Worm (Caenorhabditis elegans) whole organism, L4 larva: Measurements from ENCODE around the gene F20B6.10.

ENCODE experiments used
- D1046.2 ChIP-seq: fragments of 200-800 bp; sonication (Bioruptor generic); IDR thresholded peaks from 2 replicates; pipeline ENCODE4 v1.3.6; 2022; ENCODE audit warnings: missing genetic modification characterization, missing compliant biosample characterization
- F26F4.8 ChIP-seq: fragments of 200-800 bp; sonication (Bioruptor generic); conservative IDR thresholded peaks from 2 replicates; pipeline ENCODE4 v1.3.6; 2022; ENCODE audit warnings: missing genetic modification characterization, missing compliant biosample characterization
- F49E8.2 ChIP-seq: sonication (generic microtip); optimal IDR thresholded peaks from 2 replicates; lab custom pipeline; 2016; ENCODE audit warnings: missing compliant biosample characterization, mild to moderate bottlenecking, missing genetic modification characterization, borderline replicate concordance
- T20F7.1 ChIP-seq: fragments of 200-800 bp; sonication (Bioruptor generic); optimal IDR thresholded peaks from 2 replicates; lab custom pipeline; 2018; ENCODE audit warnings: mild to moderate bottlenecking, missing genetic modification characterization, missing compliant biosample characterization
- Y105C5A.15 ChIP-seq: fragments of 200-800 bp; sonication (Bioruptor generic); IDR thresholded peaks from 2 replicates; pipeline ENCODE4 v1.3.6; 2022; ENCODE audit warnings: missing genetic modification characterization, missing compliant biosample characterization
- Y5F2A.4 ChIP-seq: fragments of 200-800 bp; sonication (Bioruptor generic); optimal IDR thresholded peaks from 2 replicates; lab custom pipeline; 2018; ENCODE audit warnings: mild to moderate bottlenecking, missing genetic modification characterization, missing compliant biosample characterization
- ZK546.5 ChIP-seq, 2 experiments: sonication (generic microtip); optimal IDR thresholded peaks; 2 replicates each; lab custom pipeline; 2017; ENCODE audit warnings: missing biosample characterization in 2 of 2, missing genetic modification characterization in 2 of 2
- aha-1 ChIP-seq: fragments of 150-350 bp; peaks from one replicate; lab custom pipeline; 2014; ENCODE audit warnings: missing biosample characterization, missing genetic modification characterization
- aly-2 ChIP-seq: sonication (generic microtip); optimal IDR thresholded peaks from 2 replicates; lab custom pipeline; 2018; ENCODE audit warnings: missing biosample characterization, missing genetic modification characterization
- arid-1 ChIP-seq: fragments of 200-800 bp; sonication (Bioruptor generic); conservative IDR thresholded peaks from 2 replicates; pipeline ENCODE4 v1.3.6; 2022; ENCODE audit warnings: missing genetic modification reagents, missing genetic modification characterization, missing compliant biosample characterization
- attf-4 ChIP-seq: sonication (generic microtip); optimal IDR thresholded peaks from 3 replicates; lab custom pipeline; 2017; ENCODE audit warnings: missing biosample characterization, missing genetic modification characterization
- ceh-20 ChIP-seq: fragments of 200-800 bp; sonication (Bioruptor generic); IDR thresholded peaks from 2 replicates; pipeline ENCODE4 v1.3.6; 2022; ENCODE audit warnings: missing genetic modification reagents, missing genetic modification characterization, missing compliant biosample characterization
- ceh-28 ChIP-seq: fragments of 150-350 bp; optimal IDR thresholded peaks from 2 replicates; lab custom pipeline; 2014; ENCODE audit warnings: missing biosample characterization, missing genetic modification reagents, missing genetic modification characterization
- ceh-62 ChIP-seq: sonication (generic microtip); optimal IDR thresholded peaks from 2 replicates; lab custom pipeline; 2017; ENCODE audit warnings: missing biosample characterization, missing genetic modification characterization
- ceh-82 ChIP-seq: sonication (generic microtip); optimal IDR thresholded peaks from 2 replicates; lab custom pipeline; 2017; ENCODE audit warnings: missing biosample characterization, missing genetic modification characterization
- ces-1 ChIP-seq: fragments of 150-350 bp; sonication (generic microtip); optimal IDR thresholded peaks from 4 replicates; lab custom pipeline; 2014; ENCODE audit warnings: missing biosample characterization, missing genetic modification reagents, missing genetic modification characterization
- ctbp-1 ChIP-seq: fragments of 200-800 bp; sonication (Bioruptor generic); IDR thresholded peaks from 2 replicates; pipeline ENCODE4 v1.3.6; 2022; ENCODE audit warnings: missing genetic modification reagents, missing genetic modification characterization, missing compliant biosample characterization
- daf-16 ChIP-seq, 3 experiments: sonication (generic microtip); optimal IDR thresholded peaks; 2 replicates each; lab custom pipeline; 2016 to 2017; ENCODE audit warnings: missing genetic modification characterization in 3 of 3, missing genetic modification reagents in 3 of 3, mild to moderate bottlenecking in 2 of 3, missing compliant biosample characterization in 2 of 3, missing biosample characterization in 1 of 3, moderate library complexity in 1 of 3
- daf-8 ChIP-seq: fragments of 200-800 bp; sonication (Bioruptor generic); IDR thresholded peaks from 2 replicates; pipeline ENCODE4 v1.3.6; 2022; ENCODE audit warnings: missing genetic modification characterization, missing compliant biosample characterization
- dmd-6 ChIP-seq: fragments of 200-800 bp; sonication (Bioruptor generic); IDR thresholded peaks from 2 replicates; pipeline ENCODE4 v1.3.6; 2022; ENCODE audit warnings: missing genetic modification reagents, missing genetic modification characterization, missing compliant biosample characterization
- dmd-8 ChIP-seq: fragments of 200-800 bp; sonication (Bioruptor generic); IDR thresholded peaks from 2 replicates; pipeline ENCODE4 v1.3.6; 2022; ENCODE audit warnings: missing genetic modification characterization, missing compliant biosample characterization
- dmd-9 ChIP-seq: fragments of 200-800 bp; sonication (Bioruptor generic); IDR thresholded peaks from 2 replicates; pipeline ENCODE4 v1.3.6; 2022; ENCODE audit warnings: missing genetic modification reagents, missing genetic modification characterization, missing compliant biosample characterization
- duxl-1 ChIP-seq: sonication (generic microtip); optimal IDR thresholded peaks from 2 replicates; lab custom pipeline; 2016; ENCODE audit warnings: mild to moderate bottlenecking, missing genetic modification characterization, moderate library complexity, missing compliant biosample characterization; ENCODE audit not compliant: poor library complexity
- dve-1 ChIP-seq: sonication (generic microtip); optimal IDR thresholded peaks from 2 replicates; lab custom pipeline; 2017; ENCODE audit warnings: antibody characterized with exemption, mild to moderate bottlenecking, missing genetic modification characterization, missing compliant biosample characterization; ENCODE audit not compliant: insufficient read depth
- fos-1 ChIP-seq: fragments of 150-350 bp; optimal IDR thresholded peaks from 2 replicates; lab custom pipeline; 2014; ENCODE audit warnings: missing biosample characterization, missing genetic modification characterization
- hlh-11 ChIP-seq: fragments of 200-800 bp; sonication (Bioruptor generic); optimal IDR thresholded peaks from 2 replicates; lab custom pipeline; 2018; ENCODE audit warnings: mild to moderate bottlenecking, missing genetic modification characterization, missing compliant biosample characterization
- lin-1 ChIP-seq: fragments of 200-800 bp; sonication (Bioruptor generic); IDR thresholded peaks from 2 replicates; pipeline ENCODE4 v1.3.6; 2022; ENCODE audit warnings: missing genetic modification reagents, missing genetic modification characterization, missing compliant biosample characterization
- lin-29 ChIP-seq: fragments of 200-800 bp; sonication (Bioruptor generic); IDR thresholded peaks from 2 replicates; pipeline ENCODE4 v1.3.6; 2022; ENCODE audit warnings: missing genetic modification reagents, missing genetic modification characterization, missing compliant biosample characterization
- lin-38 ChIP-seq: fragments of 200-800 bp; sonication (Bioruptor generic); IDR thresholded peaks from 2 replicates; pipeline ENCODE4 v1.3.6; 2022; ENCODE audit warnings: missing genetic modification reagents, missing genetic modification characterization, missing compliant biosample characterization
- lsy-2 ChIP-seq, 2 experiments: fragments of 150-350 bp in 1 of 2; sonication (generic microtip) in 1 of 2; optimal IDR thresholded peaks; 2 replicates each; lab custom pipeline; 2014 to 2017; ENCODE audit warnings: missing biosample characterization in 2 of 2, missing genetic modification characterization in 2 of 2
- mdt-29 ChIP-seq: fragments of 200-800 bp; sonication (Bioruptor generic); IDR thresholded peaks from 2 replicates; pipeline ENCODE4 v1.3.6; 2022; ENCODE audit warnings: missing genetic modification reagents, missing genetic modification characterization, missing compliant biosample characterization
- mep-1 ChIP-seq: fragments of 150-350 bp; sonication (generic microtip); optimal IDR thresholded peaks from 3 replicates; lab custom pipeline; 2014; ENCODE audit warnings: missing biosample characterization, missing genetic modification characterization
- mxl-2 ChIP-seq: fragments of 200-800 bp; sonication (Bioruptor generic); conservative IDR thresholded peaks from 2 replicates; pipeline ENCODE4 v1.3.6; 2022; ENCODE audit warnings: missing genetic modification reagents, missing genetic modification characterization, missing compliant biosample characterization
- nhr-10 ChIP-seq: fragments of 150-350 bp; optimal IDR thresholded peaks from 2 replicates; lab custom pipeline; 2014; ENCODE audit warnings: missing biosample characterization, missing genetic modification characterization
- nhr-28 ChIP-seq: fragments of 150-350 bp; optimal IDR thresholded peaks from 2 replicates; lab custom pipeline; 2014; ENCODE audit warnings: missing biosample characterization, missing genetic modification characterization
- nhr-41 ChIP-seq: fragments of 200-800 bp; sonication (Bioruptor generic); IDR thresholded peaks from 2 replicates; pipeline ENCODE4 v1.3.6; 2022; ENCODE audit warnings: missing genetic modification reagents, missing genetic modification characterization, missing compliant biosample characterization
- nhr-42 ChIP-seq: fragments of 200-800 bp; sonication (Bioruptor generic); IDR thresholded peaks from 2 replicates; pipeline ENCODE4 v1.3.6; 2022; ENCODE audit warnings: missing genetic modification characterization, missing compliant biosample characterization
- nhr-6 ChIP-seq: fragments of 150-350 bp; optimal IDR thresholded peaks from 2 replicates; lab custom pipeline; 2014; ENCODE audit warnings: missing biosample characterization, missing genetic modification characterization
- nhr-76 ChIP-seq: fragments of 150-350 bp; optimal IDR thresholded peaks from 2 replicates; lab custom pipeline; 2014; ENCODE audit warnings: missing biosample characterization, missing genetic modification characterization
- nhr-77 ChIP-seq: fragments of 150-350 bp; optimal IDR thresholded peaks from 2 replicates; lab custom pipeline; 2014; ENCODE audit warnings: missing biosample characterization, missing genetic modification characterization
- php-3 ChIP-seq: fragments of 200-800 bp; sonication (Bioruptor generic); IDR thresholded peaks from 2 replicates; pipeline ENCODE4 v1.3.6; 2022; ENCODE audit warnings: missing genetic modification reagents, missing genetic modification characterization, missing compliant biosample characterization
- set-16 ChIP-seq: fragments of 200-800 bp; sonication (Bioruptor generic); IDR thresholded peaks from 2 replicates; pipeline ENCODE4 v1.3.6; 2022; ENCODE audit warnings: missing genetic modification reagents, missing genetic modification characterization, missing compliant biosample characterization
- snpc-1.2 ChIP-seq: fragments of 200-800 bp; sonication (Bioruptor generic); IDR thresholded peaks from 2 replicates; pipeline ENCODE4 v1.3.6; 2022; ENCODE audit warnings: missing genetic modification reagents, missing genetic modification characterization, missing compliant biosample characterization
- spr-1 ChIP-seq: sonication (generic microtip); optimal IDR thresholded peaks from 2 replicates; lab custom pipeline; 2016; ENCODE audit warnings: mild to moderate bottlenecking, missing genetic modification characterization, missing compliant biosample characterization
- spr-3 ChIP-seq: fragments of 200-800 bp; sonication (Bioruptor generic); optimal IDR thresholded peaks from 2 replicates; lab custom pipeline; 2018; ENCODE audit warnings: mild to moderate bottlenecking, missing genetic modification characterization, missing compliant biosample characterization
- tra-1 ChIP-seq: fragments of 200-800 bp; sonication (Bioruptor generic); IDR thresholded peaks from 2 replicates; pipeline ENCODE4 v1.3.6; 2022; ENCODE audit warnings: missing genetic modification reagents, missing genetic modification characterization, missing compliant biosample characterization
- unc-39 ChIP-seq: sonication (generic microtip); optimal IDR thresholded peaks from 2 replicates; lab custom pipeline; 2017; ENCODE audit warnings: missing biosample characterization, missing genetic modification characterization
- unc-62 ChIP-seq, 3 experiments: fragments of 150-350 bp in 1 of 3; sonication (generic microtip); optimal IDR thresholded peaks in 2 of 3; peaks in 1 of 3; 1 replicate in 1 of 3; 2 replicates in 2 of 3; lab custom pipeline; 2014 to 2017; ENCODE audit warnings: missing biosample characterization in 3 of 3, missing genetic modification characterization in 3 of 3, missing genetic modification reagents in 3 of 3, missing genotype in 1 of 3
- zag-1 ChIP-seq: fragments of 150-350 bp; optimal IDR thresholded peaks from 2 replicates; lab custom pipeline; 2014; ENCODE audit warnings: missing biosample characterization, missing genetic modification characterization
- zfp-3 ChIP-seq: fragments of 200-800 bp; sonication (Bioruptor generic); conservative IDR thresholded peaks from 2 replicates; pipeline ENCODE4 v1.3.6; 2022; ENCODE audit warnings: missing genetic modification reagents, missing genetic modification characterization, missing compliant biosample characterization
- zip-2 ChIP-seq: fragments of 150-350 bp; optimal IDR thresholded peaks from 2 replicates; lab custom pipeline; 2014; ENCODE audit warnings: missing biosample characterization, missing genetic modification characterization

F20B6.10 gene

DNA sequence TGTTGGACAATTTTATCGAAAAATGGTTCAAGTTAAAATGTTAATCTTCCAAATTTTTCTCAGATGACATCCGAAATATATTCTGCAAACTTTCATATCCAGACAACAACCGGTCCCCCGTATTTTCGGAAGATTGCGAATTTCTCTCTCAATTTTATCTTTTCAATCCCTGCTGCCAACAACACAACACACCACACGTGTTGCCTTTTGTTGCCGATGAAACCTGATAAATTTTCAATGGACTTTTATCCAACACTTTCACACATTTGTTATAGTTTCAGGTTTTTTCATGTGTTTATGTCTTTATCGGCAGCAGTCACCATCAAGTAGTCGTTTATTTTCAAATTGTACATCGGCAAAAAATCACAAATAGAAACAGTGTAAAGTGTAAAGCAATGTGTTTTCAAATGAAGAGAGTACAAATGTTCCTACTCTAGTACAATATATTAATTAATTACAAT lies 29.3 kb upstream of the F20B6.10 start:
- TF ChIP-seq unc-62 (GFP tag; optimal IDR thresholded peaks at IDR 0.05 in 1 of 2; lab: Kevin White, UChicago) (peak in 1 of 2 experiments; percentile 91), unc-62 (tag; optimal IDR thresholded peaks at IDR 0.05; lab: Kevin White, UChicago) (no peak), daf-16 (GFP tag; optimal IDR thresholded peaks at IDR 0.05; lab: Kevin White, UChicago) (peak; percentile 8 to 58), daf-16 (tag; optimal IDR thresholded peaks at IDR 0.05; lab: Kevin White, UChicago) (peak; percentile 70), php-3 (GFP tag; lab: Robert Waterston, UW) (peak; percentile 57; the same call in 1 of the 2 replicates), set-16 (no peak), tra-1 (GFP tag; lab: Robert Waterston, UW) (no peak), F49E8.2 (no peak), Y5F2A.4 (GFP tag; lab: Kevin White, UChicago) (no peak), nhr-76 (tag; lab: Kevin White, UChicago) (no peak), ceh-82 (no peak), nhr-77 (tag; lab: Kevin White, UChicago) (peak; percentile 37), fos-1 (tag; lab: Kevin White, UChicago) (no peak), aha-1 (tag; lab: Kevin White, UChicago) (no peak), ctbp-1 (GFP tag; lab: Robert Waterston, UW) (no peak), attf-4 (tag; lab: Kevin White, UChicago) (no peak), nhr-10 (tag; lab: Kevin White, UChicago) (peak; percentile 40), T20F7.1 (GFP tag; lab: Kevin White, UChicago) (peak; percentile 52), F26F4.8 (GFP tag; lab: Robert Waterston, UW) (no peak), Y105C5A.15 (no peak), nhr-6 (tag; lab: Kevin White, UChicago) (no peak), dmd-9 (GFP tag; lab: Robert Waterston, UW) (no peak), ceh-28 (tag; lab: Kevin White, UChicago) (no peak), snpc-1.2 (GFP tag; lab: Robert Waterston, UW) (no peak), spr-3 (GFP tag; lab: Kevin White, UChicago) (no peak), spr-1 (tag; lab: Kevin White, UChicago) (peak; percentile 2), nhr-28 (tag; lab: Kevin White, UChicago) (peak; percentile 18), zip-2 (tag; lab: Kevin White, UChicago) (peak; percentile 23), ceh-62 (no peak), hlh-11 (tag; lab: Kevin White, UChicago) (peak; percentile 45), arid-1 (GFP tag; lab: Robert Waterston, UW) (no peak), mxl-2 (0 out of 2 replicates have a peak, but pooled peaks have one; percentile 2), duxl-1 (tag; lab: Kevin White, UChicago) (no peak), zfp-3 (GFP tag; lab: Robert Waterston, UW) (peak; percentile 72), aly-2 (no peak), ces-1 (GFP tag; lab: Kevin White, UChicago) (no peak), daf-8 (GFP tag; lab: Robert Waterston, UW) (no peak), mep-1 (peak; percentile 48), unc-39 (tag; lab: Kevin White, UChicago) (no peak), ZK546.5 (tag; optimal IDR thresholded peaks at IDR 0.05; lab: Kevin White, UChicago) (no peak), D1046.2 (GFP tag; lab: Robert Waterston, UW) (no peak), lin-29 (no peak), nhr-42 (peak; percentile 14; the same call in 1 of the 2 replicates), dmd-8 (no peak), lin-38 (GFP tag; lab: Robert Waterston, UW) (no peak), ceh-20 (GFP tag; lab: Robert Waterston, UW) (0 out of 2 replicates have a peak, but pooled peaks have one; percentile 35), dmd-6 (peak; percentile 26; the same call in 1 of the 2 replicates), lin-1 (GFP tag; lab: Robert Waterston, UW) (no peak), dve-1 (tag; lab: Kevin White, UChicago) (peak; percentile 65), zag-1 (no peak), mdt-29 (GFP tag; lab: Robert Waterston, UW) (no peak), lsy-2 (tag; optimal IDR thresholded peaks at IDR 0.05; lab: Kevin White, UChicago) (no peak), nhr-41 (peak; percentile 38; the same call in 1 of the 2 replicates)
